Worm (Caenorhabditis elegans): ENCODE data around the gene vhp-1.

- no peak for TF ChIP-seq ama-1 (optimal IDR thresholded peaks at IDR 0.05)
- TF ChIP-seq flt-1 (GFP tag; IDR thresholded peaks at IDR 0.05), result no peak
- TF ChIP-seq ceh-13 (GFP tag; optimal IDR thresholded peaks at IDR 0.05), result no peak
- TF ChIP-seq hmg-4 (GFP tag; optimal IDR thresholded peaks at IDR 0.05), result no peak
- TF ChIP-seq ets-7 (tag; optimal IDR thresholded peaks at IDR 0.05), result no peak
- TF ChIP-seq aly-1 (tag; optimal IDR thresholded peaks at IDR 0.05), result no peak
- no peak for TF ChIP-seq sea-1 (GFP tag; conservative IDR thresholded peaks at IDR 0.05)
- TF ChIP-seq tra-4 (tag; optimal IDR thresholded peaks at IDR 0.05), result no peak
Observed at ce11 chrII:5387217-5387616, 64.1 kb downstream of the vhp-1 start, which contains the start of gene ccpp-6.

All from whole organism, early embryonic.